Worm (Caenorhabditis elegans) whole organism, L3 larva: ENCODE measurements around the gene T13G4.7.

Experiments
- nhr-11 ChIP-seq: fragments of 150-350 bp; optimal IDR thresholded peaks from 2 replicates; lab custom pipeline; 2014; ENCODE audit warnings: missing biosample characterization, missing genetic modification characterization
- tbx-2 ChIP-seq: sonication (generic microtip); optimal IDR thresholded peaks from 2 replicates; lab custom pipeline; 2016; ENCODE audit warnings: mild to moderate bottlenecking, missing genetic modification characterization, missing compliant biosample characterization

- TF ChIP-seq tbx-2 (tag; lab: Kevin White, UChicago) (no peak), nhr-11 (tag; lab: Kevin White, UChicago) (no peak)
Observed at ce11 chrX:1245717-1246116, 39.8 kb upstream of the T13G4.7 start, which contains the start of gene tsp-9.
